Worm (Caenorhabditis elegans): ENCODE results near the gene srx-65.
A peak's percentile ranks its signal among the peaks of the same experiment; 100 is the strongest.

Gene srx-65

ce11 chrV:3913131-3913530 lies 8.6 kb upstream of the srx-65 start:
- TF ChIP-seq ztf-28 (GFP tag; IDR thresholded peaks at IDR 0.05): no peak
- no peak for TF ChIP-seq hmg-20 (GFP tag; IDR thresholded peaks at IDR 0.05)
- 0 out of 2 replicates have a peak, but pooled peaks have one; percentile 38 for TF ChIP-seq nhr-120 (GFP tag; IDR thresholded peaks at IDR 0.05)
- TF ChIP-seq madf-6 (GFP tag; IDR thresholded peaks at IDR 0.05): no peak
- no peak for TF ChIP-seq snpc-4 (GFP tag; optimal IDR thresholded peaks at IDR 0.05)
- TF ChIP-seq snpc-4 (tag; optimal IDR thresholded peaks at IDR 0.05): peak in 2 of 4 experiments; percentile 60 to 79
- no peak for TF ChIP-seq dpff-1 (tag; optimal IDR thresholded peaks at IDR 0.05)
- no peak for TF ChIP-seq gei-17 (GFP tag; optimal IDR thresholded peaks at IDR 0.05)
- TF ChIP-seq ama-1 (optimal IDR thresholded peaks at IDR 0.05): no peak
- no peak for TF ChIP-seq ama-1 (GFP tag; optimal IDR thresholded peaks at IDR 0.05)

DNA sequence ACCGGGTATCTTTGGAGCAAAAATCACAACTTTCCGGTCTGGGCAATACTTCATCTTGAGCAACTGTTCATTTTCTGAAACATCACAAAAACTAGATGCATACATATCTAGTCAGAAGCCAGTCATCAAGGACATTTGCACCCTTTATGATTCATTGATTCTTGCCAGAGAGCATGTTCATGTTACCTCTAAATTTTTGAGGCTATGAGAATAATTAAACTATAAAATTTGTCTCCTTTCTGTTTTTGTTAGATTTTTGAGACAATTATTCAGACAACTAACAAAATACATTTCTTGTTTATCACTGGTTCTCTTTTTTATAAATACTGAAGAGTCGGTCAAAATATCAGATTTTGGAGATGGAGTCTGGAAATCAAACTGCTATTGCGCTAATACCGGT lies 5.3 kb upstream of the srx-65 start, which contains the start of gene srx-67:
srx-67 (plus strand) TSS at position 301 of the 400 bp plus-strand sequence.
- TF ChIP-seq Y67H2A.10 (GFP tag; conservative IDR thresholded peaks at IDR 0.05) (no peak), B0261.1 (tag; optimal IDR thresholded peaks at IDR 0.05) (no peak), xnd-1 (tag; optimal IDR thresholded peaks at IDR 0.05) (no peak)

ce11 chrV:3919289-3919688 lies 2.4 kb upstream of the srx-65 start, which contains the start of gene srx-66:
TSS of gene srx-66 (plus strand) at chrV:3919589.
- TF ChIP-seq somi-1 (GFP tag; optimal IDR thresholded peaks at IDR 0.05) (no peak), T26A5.8 (tag; optimal IDR thresholded peaks at IDR 0.05) (no peak)

- TF ChIP-seq ztf-6 (GFP tag; IDR thresholded peaks at IDR 0.05) (no peak), bed-2 (GFP tag; IDR thresholded peaks at IDR 0.05) (no peak), ets-4 (GFP tag; optimal IDR thresholded peaks at IDR 0.05) (no peak), die-1 (tag; optimal IDR thresholded peaks at IDR 0.05) (no peak), madf-3 (GFP tag; IDR thresholded peaks at IDR 0.05) (0 out of 2 replicates have a peak, but pooled peaks have one; percentile 45), egl-44 (GFP tag; IDR thresholded peaks at IDR 0.05) (no peak)
These were observed 812 bp downstream of the srx-65 start for ce11 chrV:3922547-3922946.

ce11 chrV:3927522-3927921 lies 5.8 kb downstream of the srx-65 start:
- TF ChIP-seq hmg-1.2 (GFP tag; IDR thresholded peaks at IDR 0.05): peak; percentile 57
- TF ChIP-seq snpc-4 (GFP tag; optimal IDR thresholded peaks at IDR 0.05): no peak
- peak in 2 of 4 experiments; percentile 74 to 84 for TF ChIP-seq snpc-4 (tag; optimal IDR thresholded peaks at IDR 0.05)
- TF ChIP-seq gei-17 (GFP tag; optimal IDR thresholded peaks at IDR 0.05): no peak
- 0 out of 2 replicates have a peak, but pooled peaks have one; percentile 78 for TF ChIP-seq F37B4.10 (GFP tag; IDR thresholded peaks at IDR 0.05)
- 0 out of 2 replicates have a peak, but pooled peaks have one; percentile 43 for TF ChIP-seq nhr-120 (GFP tag; IDR thresholded peaks at IDR 0.05)
- TF ChIP-seq egl-18 (GFP tag; IDR thresholded peaks at IDR 0.05): 0 out of 2 replicates have a peak, but pooled peaks have one; percentile 30
- TF ChIP-seq attf-6 (GFP tag; IDR thresholded peaks at IDR 0.05): no peak

- TF ChIP-seq egrh-3 (GFP tag; IDR thresholded peaks at IDR 0.05): no peak
- no peak for TF ChIP-seq tlf-1 (GFP tag; optimal IDR thresholded peaks at IDR 0.05)
- TF ChIP-seq lin-54 (GFP tag; optimal IDR thresholded peaks at IDR 0.05): no peak
- TF ChIP-seq bed-2 (GFP tag; IDR thresholded peaks at IDR 0.05): no peak
- TF ChIP-seq tbp1 (GFP tag; optimal IDR thresholded peaks at IDR 0.05): no peak
- no peak for TF ChIP-seq mcd-1 (GFP tag; IDR thresholded peaks at IDR 0.05)
These were observed 7.4 kb downstream of the srx-65 start, which contains the start of gene srx-64 for ce11 chrV:3929099-3929498. TSS of gene srx-64 (plus strand) at chrV:3929399.
